Fruit fly (Drosophila melanogaster): ENCODE measurements around the gene CadN2.
A peak's percentile ranks its signal among the peaks of the same experiment; 100 is the strongest.

DNA sequence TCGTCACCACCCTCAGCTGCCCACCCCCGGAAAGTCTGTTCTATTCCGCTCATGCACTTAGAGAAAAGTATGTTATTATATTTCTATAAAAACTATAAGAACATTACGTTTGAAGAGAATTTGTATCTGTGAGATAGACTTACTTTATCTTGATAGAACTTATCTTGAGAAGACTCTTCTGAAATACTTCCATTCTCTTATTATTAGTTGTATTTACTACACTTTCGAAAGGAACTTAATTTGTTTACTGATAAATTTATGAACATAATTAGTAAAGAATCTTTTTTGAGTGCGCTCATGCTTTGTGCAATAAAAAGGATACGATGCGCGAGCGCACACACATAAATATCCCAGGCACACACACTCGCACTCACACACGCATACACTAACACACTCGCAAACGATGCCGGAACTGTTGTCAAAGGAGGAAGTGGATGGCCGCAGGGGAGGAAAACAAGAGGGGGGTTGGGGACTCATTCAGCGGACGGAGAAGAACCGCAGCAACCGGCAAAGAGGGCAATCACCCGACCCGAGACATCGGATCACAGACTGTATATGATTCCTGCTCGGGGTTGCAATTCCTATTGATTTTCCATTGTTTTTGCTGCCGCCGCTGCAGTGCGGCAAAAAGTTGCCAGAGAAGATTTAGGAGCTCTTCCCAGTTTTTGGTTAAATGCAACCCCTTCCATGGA, 127.8 kb downstream of the CadN2 start:
- TF ChIP-seq Nf-YA (GFP tag; IDR thresholded peaks at IDR 0.05): no peak
- no peak for TF ChIP-seq hth (optimal IDR thresholded peaks at IDR 0.05)
- no peak for TF ChIP-seq h (optimal IDR thresholded peaks at IDR 0.05)
- TF ChIP-seq TFAM (GFP tag; optimal IDR thresholded peaks at IDR 0.05): no peak
- no peak for TF ChIP-seq run (tag; optimal IDR thresholded peaks at IDR 0.05)
- TF ChIP-seq dmrt99B (tag; optimal IDR thresholded peaks at IDR 0.05): peak; percentile 49
- no peak for TF ChIP-seq Gug (GFP tag; IDR thresholded peaks at IDR 0.05)
- TF ChIP-seq CG17359 (tag; optimal IDR thresholded peaks at IDR 0.05): peak; percentile 23
- no peak for TF ChIP-seq CG10321 (GFP tag; IDR thresholded peaks at IDR 0.05)
- peak; percentile 29 for TF ChIP-seq CG9437 (GFP tag; optimal IDR thresholded peaks at IDR 0.05)
- peak; percentile 26 for TF ChIP-seq gcm (GFP tag; optimal IDR thresholded peaks at IDR 0.05)

All from whole organism, embryonic.